Comparison of ENCODE assay signal across 1 worm cellular context in genomic region chrII:11050678-11051077, ce11.
A peak's percentile ranks its signal among the peaks of the same experiment; 100 is the strongest.
TF ChIP-seq lines count a peak whose summit lies in the region.

No protein-coding gene starts in this region.

TF ChIP-seq in whole organism, young adult, 124 proteins besides CTCF, POLR2A, EP300 and RAD21 (continued from another document):
- no peak for TF ChIP-seq C17E4.6 (GFP tag; IDR thresholded peaks at IDR 0.05; lab: Robert Waterston, UW)
- no peak for TF ChIP-seq nhr-179 (tag; optimal IDR thresholded peaks at IDR 0.05; lab: Kevin White, UChicago)
- no peak for TF ChIP-seq ets-4 (GFP tag; optimal IDR thresholded peaks at IDR 0.05; lab: Kevin White, UChicago)
- TF ChIP-seq F57A8.1 (GFP tag; optimal IDR thresholded peaks at IDR 0.05; lab: Kevin White, UChicago) = no peak
- TF ChIP-seq lsl-1 (GFP tag; optimal IDR thresholded peaks at IDR 0.05; lab: Kevin White, UChicago) = peak; percentile 99
- TF ChIP-seq F55B11.4 (tag; optimal IDR thresholded peaks at IDR 0.05; lab: Kevin White, UChicago; ENCODE audit: borderline replicate concordance, insufficient read depth) = no peak
- no peak for TF ChIP-seq akir-1 (GFP tag; optimal IDR thresholded peaks at IDR 0.05; lab: Kevin White, UChicago)
- TF ChIP-seq T26A5.8 (tag; optimal IDR thresholded peaks at IDR 0.05; lab: Kevin White, UChicago) = no peak
- no peak for TF ChIP-seq F10E7.11 (tag; optimal IDR thresholded peaks at IDR 0.05; lab: Kevin White, UChicago)
- peak; percentile 61; the same call in 1 of the 2 replicates for TF ChIP-seq mcd-1 (GFP tag; IDR thresholded peaks at IDR 0.05; lab: Robert Waterston, UW)
- TF ChIP-seq attf-6 (GFP tag; IDR thresholded peaks at IDR 0.05; lab: Robert Waterston, UW) = no peak
- no peak for TF ChIP-seq snpc-1.3 (tag; optimal IDR thresholded peaks at IDR 0.05; lab: Kevin White, UChicago; ENCODE audit: insufficient read depth)
- no peak for TF ChIP-seq F22D6.2 (tag; optimal IDR thresholded peaks at IDR 0.05; lab: Kevin White, UChicago)
- TF ChIP-seq ztf-22 (GFP tag; optimal IDR thresholded peaks at IDR 0.05; lab: Kevin White, UChicago) = no peak
- TF ChIP-seq atf-7 (tag; optimal IDR thresholded peaks at IDR 0.05; lab: Kevin White, UChicago) = no peak
- TF ChIP-seq nhr-80 (tag; optimal IDR thresholded peaks at IDR 0.05; lab: Kevin White, UChicago) = no peak
- TF ChIP-seq athp-1 (tag; optimal IDR thresholded peaks at IDR 0.05; lab: Kevin White, UChicago) = peak; percentile 66
- no peak for TF ChIP-seq cebp-1 (GFP tag; IDR thresholded peaks at IDR 0.05; lab: Robert Waterston, UW)
- no peak for TF ChIP-seq cebp-1 (tag; optimal IDR thresholded peaks at IDR 0.05; lab: Kevin White, UChicago)
- TF ChIP-seq sea-2 (GFP tag; IDR thresholded peaks at IDR 0.05; lab: Robert Waterston, UW) = no peak
- no peak for TF ChIP-seq egrh-3 (GFP tag; IDR thresholded peaks at IDR 0.05; lab: Robert Waterston, UW)
- TF ChIP-seq madf-10 (tag; optimal IDR thresholded peaks at IDR 0.05; lab: Kevin White, UChicago) = no peak
- TF ChIP-seq lag-1 (GFP tag; IDR thresholded peaks at IDR 0.05; lab: Robert Waterston, UW) = no peak
- no peak for TF ChIP-seq rpc-1 (optimal IDR thresholded peaks at IDR 0.05; lab: Kevin White, UChicago)
- no peak for TF ChIP-seq rpc-1 (tag; optimal IDR thresholded peaks at IDR 0.05; lab: Kevin White, UChicago)
- peak; percentile 94 for TF ChIP-seq madf-8 (GFP tag; conservative IDR thresholded peaks at IDR 0.05; lab: Robert Waterston, UW)
- TF ChIP-seq him-1 (tag; optimal IDR thresholded peaks at IDR 0.05; lab: Kevin White, UChicago) = no peak
- TF ChIP-seq lir-1 (GFP tag; conservative IDR thresholded peaks at IDR 0.05; lab: Robert Waterston, UW) = no peak
- peak; percentile 53; the same call in 1 of the 2 replicates for TF ChIP-seq dox-1 (GFP tag; IDR thresholded peaks at IDR 0.05; lab: Robert Waterston, UW)
- no peak for TF ChIP-seq F57C9.4 (tag; optimal IDR thresholded peaks at IDR 0.05; lab: Kevin White, UChicago)
- peak; percentile 75 for TF ChIP-seq lin-54 (GFP tag; optimal IDR thresholded peaks at IDR 0.05; lab: Kevin White, UChicago)
- no peak for TF ChIP-seq dpl-1 (GFP tag; optimal IDR thresholded peaks at IDR 0.05; lab: Kevin White, UChicago)
- TF ChIP-seq mel-28 (tag; optimal IDR thresholded peaks at IDR 0.05; lab: Kevin White, UChicago; ENCODE audit: borderline replicate concordance) = no peak
- no peak for TF ChIP-seq F23B12.7 (tag; optimal IDR thresholded peaks at IDR 0.05; lab: Kevin White, UChicago; ENCODE audit: insufficient read depth)
- no peak for TF ChIP-seq snpc-4 (GFP tag; optimal IDR thresholded peaks at IDR 0.05; lab: Kevin White, UChicago)
- TF ChIP-seq snpc-4 (tag; optimal IDR thresholded peaks at IDR 0.05; lab: Kevin White, UChicago) = no peak
- no peak for TF ChIP-seq mxl-1 (tag; optimal IDR thresholded peaks at IDR 0.05; lab: Kevin White, UChicago)
- no peak for TF ChIP-seq gei-17 (GFP tag; optimal IDR thresholded peaks at IDR 0.05; lab: Kevin White, UChicago)
- TF ChIP-seq dpff-1 (tag; optimal IDR thresholded peaks at IDR 0.05; lab: Kevin White, UChicago) = no peak
- peak; percentile 89 for TF ChIP-seq xnd-1 (tag; optimal IDR thresholded peaks at IDR 0.05; lab: Kevin White, UChicago)
- no peak for TF ChIP-seq ceh-79 (tag; optimal IDR thresholded peaks at IDR 0.05; lab: Kevin White, UChicago)
- no peak for TF ChIP-seq egl-18 (GFP tag; IDR thresholded peaks at IDR 0.05; lab: Robert Waterston, UW)
- TF ChIP-seq cebp-2 (GFP tag; IDR thresholded peaks at IDR 0.05; lab: Robert Waterston, UW) = no peak
- peak; percentile 58; the same call in 1 of the 2 replicates for TF ChIP-seq madf-3 (GFP tag; IDR thresholded peaks at IDR 0.05; lab: Robert Waterston, UW)
TF ChIP-seq in whole organism, young adult: peak in this region for 25.
